Fruit fly (Drosophila melanogaster) whole organism: ENCODE measurements around the gene CG1764.

Experiments used
- CG8478 ChIP-seq: fragments of >200 bp; optimal IDR thresholded peaks from 2 replicates; lab custom pipeline; 2018; ENCODE audit warnings: inconsistent platforms
- Dll ChIP-seq: fragments of >200 bp; optimal IDR thresholded peaks from 2 replicates; lab custom pipeline; 2017
- EcR ChIP-seq, 2 experiments: fragments of >200 bp; optimal IDR thresholded peaks; 2 replicates each; lab custom pipeline; 2017; ENCODE audit warnings: missing biosample characterization in 2 of 2, missing genetic modification characterization in 2 of 2, missing genetic modification reagents in 2 of 2
- pan ChIP-seq: fragments of >200 bp; optimal IDR thresholded peaks from 2 replicates; lab custom pipeline; 2017
- psq ChIP-seq: fragments of >200 bp; optimal IDR thresholded peaks from 2 replicates; lab custom pipeline; 2017
- usp ChIP-seq: fragments of >200 bp; optimal IDR thresholded peaks from 2 replicates; lab custom pipeline; 2017; ENCODE audit warnings: missing biosample characterization, missing genetic modification characterization, mixed read lengths

DNA sequence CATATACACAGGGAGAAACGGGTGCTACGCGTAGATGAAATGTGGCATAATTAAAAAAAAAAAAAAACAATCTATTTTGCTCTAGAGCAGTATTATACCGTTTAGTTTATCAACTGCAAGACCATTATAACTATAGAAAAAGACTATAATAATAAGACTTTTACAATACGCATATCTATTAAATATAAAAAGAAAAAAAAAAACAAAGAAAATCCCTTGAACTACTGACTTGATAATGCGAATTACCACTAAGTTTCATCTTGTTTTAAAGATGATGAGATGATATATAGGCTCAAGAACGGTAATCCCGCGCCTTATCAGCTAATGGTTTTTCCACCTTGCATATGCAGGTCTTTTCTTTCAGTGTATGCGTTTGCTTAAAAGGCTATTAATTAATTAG lies 5.0 kb upstream of the CG1764 start:
- TF ChIP-seq pan (lab: Kevin White, UChicago) (no peak), Dll (lab: Kevin White, UChicago) (no peak), psq (lab: Kevin White, UChicago) (no peak), CG8478 (lab: Kevin White, UChicago) (no peak), usp (GFP tag; lab: Kevin White, UChicago) (no peak), EcR (GFP tag; optimal IDR thresholded peaks at IDR 0.05; lab: Kevin White, UChicago) (no peak)
